Fruit fly (Drosophila melanogaster) whole organism, adult: Measurements from ENCODE around the gene CG3081.

Experiments
- CG11617 ChIP-seq: fragments of 200-800 bp; sonication (Bioruptor generic); optimal IDR thresholded peaks from 2 replicates; lab custom pipeline; 2017; ENCODE audit warnings: mild to moderate bottlenecking, missing biosample characterization, missing genetic modification reagents, missing genetic modification characterization
- CG33017 ChIP-seq: fragments of 200-800 bp; sonication (Bioruptor generic); optimal IDR thresholded peaks from 2 replicates; lab custom pipeline; 2018; ENCODE audit warnings: missing biosample characterization, mild to moderate bottlenecking, missing genetic modification characterization, moderate library complexity
- CG5204 ChIP-seq: fragments of 200-800 bp; sonication (Bioruptor generic); optimal IDR thresholded peaks from 2 replicates; lab custom pipeline; 2016; ENCODE audit warnings: missing biosample characterization, missing genetic modification characterization
- CG7045 ChIP-seq: fragments of 200-800 bp; sonication (Bioruptor generic); optimal IDR thresholded peaks from 2 replicates; lab custom pipeline; 2017; ENCODE audit warnings: missing biosample characterization, mild to moderate bottlenecking, missing genetic modification characterization
- CG7101 ChIP-seq: fragments of 200-800 bp; sonication (Bioruptor generic); optimal IDR thresholded peaks from 2 replicates; lab custom pipeline; 2018; ENCODE audit warnings: missing biosample characterization, mild to moderate bottlenecking, missing genetic modification characterization, moderate library complexity
- Clk ChIP-seq: fragments of 200-800 bp; sonication (Bioruptor generic); optimal IDR thresholded peaks from 2 replicates; lab custom pipeline; 2017; ENCODE audit warnings: missing biosample characterization, missing genetic modification characterization
- Crg-1 ChIP-seq: fragments of 200-800 bp; sonication (Bioruptor generic); optimal IDR thresholded peaks from 2 replicates; lab custom pipeline; 2016; ENCODE audit warnings: missing biosample characterization, missing genetic modification characterization
- Hr96 ChIP-seq: fragments of 200-800 bp; sonication (Bioruptor generic); optimal IDR thresholded peaks from 2 replicates; lab custom pipeline; 2016; ENCODE audit warnings: missing biosample characterization, missing genetic modification characterization
- bab1 ChIP-seq: fragments of 200-800 bp; sonication (Bioruptor generic); optimal IDR thresholded peaks from 3 replicates; lab custom pipeline; 2019; ENCODE audit warnings: missing biosample characterization, mild to moderate bottlenecking, missing genetic modification characterization, moderate library complexity
- cnc ChIP-seq, 2 experiments: fragments of >200 bp; optimal IDR thresholded peaks; 2 replicates each; lab custom pipeline; 2017
- kay ChIP-seq: fragments of 200-800 bp; sonication (Bioruptor generic); peaks from one replicate; lab custom pipeline; 2016; ENCODE audit warnings: missing biosample characterization, missing genetic modification characterization, borderline replicate concordance
- pad ChIP-seq: fragments of 200-800 bp; sonication (Bioruptor generic); optimal IDR thresholded peaks from 3 replicates; lab custom pipeline; 2017; ENCODE audit warnings: missing biosample characterization, missing genetic modification characterization, mild to moderate bottlenecking, moderate library complexity, missing genetic modification reagents
- tj ChIP-seq: fragments of 200-800 bp; sonication (Bioruptor generic); optimal IDR thresholded peaks from 3 replicates; lab custom pipeline; 2017; ENCODE audit warnings: missing biosample characterization, mild to moderate bottlenecking, missing genetic modification characterization, moderate library complexity
- toe ChIP-seq: fragments of 200-800 bp; sonication (Bioruptor generic); optimal IDR thresholded peaks from 2 replicates; lab custom pipeline; 2016; ENCODE audit warnings: missing biosample characterization, missing genetic modification characterization

- no peak for TF ChIP-seq CG11617 (GFP tag; lab: Kevin White, UChicago)
- TF ChIP-seq kay (GFP tag; lab: Kevin White, UChicago), result no peak
- no peak for TF ChIP-seq Clk
- no peak for TF ChIP-seq Hr96 (GFP tag; lab: Kevin White, UChicago)
- TF ChIP-seq pad, result no peak
- no peak for TF ChIP-seq tj
- TF ChIP-seq CG33017 (tag; lab: Kevin White, UChicago), result no peak
- TF ChIP-seq toe (GFP tag; lab: Kevin White, UChicago), result no peak
- TF ChIP-seq CG5204 (GFP tag; lab: Kevin White, UChicago), result no peak
- no peak for TF ChIP-seq bab1
- TF ChIP-seq CG7045 (GFP tag; lab: Kevin White, UChicago), result no peak
- no peak for TF ChIP-seq CG7101
- TF ChIP-seq cnc (optimal IDR thresholded peaks at IDR 0.05; lab: Kevin White, UChicago), result no peak
- no peak for TF ChIP-seq Crg-1
These were observed 34.5 kb upstream of the CG3081 start for dm6 chrX:4678146-4678912.
